Worm (Caenorhabditis elegans) whole organism, L3 larva: ENCODE data around the gene srd-65.
A peak's percentile ranks its signal among the peaks of the same experiment; 100 is the strongest.

ENCODE experiments used
- R02D3.7 ChIP-seq: fragments of 150-350 bp; optimal IDR thresholded peaks from 2 replicates; lab custom pipeline; 2014; ENCODE audit warnings: missing biosample characterization, missing genetic modification characterization
- ZK546.5 ChIP-seq: sonication (generic microtip); optimal IDR thresholded peaks from 2 replicates; lab custom pipeline; 2017; ENCODE audit warnings: missing biosample characterization, missing genetic modification characterization
- ceh-16 ChIP-seq: sonication (generic microtip); optimal IDR thresholded peaks from 2 replicates; lab custom pipeline; 2017; ENCODE audit warnings: missing biosample characterization, missing genetic modification characterization
- ceh-28 ChIP-seq: fragments of 150-350 bp; optimal IDR thresholded peaks from 2 replicates; lab custom pipeline; 2014; ENCODE audit warnings: missing biosample characterization, missing genetic modification reagents, missing genetic modification characterization
- ceh-9 ChIP-seq: sonication (generic microtip); optimal IDR thresholded peaks from 2 replicates; lab custom pipeline; 2018; ENCODE audit warnings: missing biosample characterization, missing genetic modification characterization
- egl-27 ChIP-seq: sonication (generic microtip); optimal IDR thresholded peaks from 4 replicates; lab custom pipeline; 2017; ENCODE audit warnings: missing biosample characterization, missing genetic modification reagents, missing genetic modification characterization
- egl-5 ChIP-seq: fragments of 150-350 bp; optimal IDR thresholded peaks from 2 replicates; lab custom pipeline; 2017; ENCODE audit warnings: missing biosample characterization, missing genetic modification reagents, missing genetic modification characterization, inconsistent platforms
- elt-2 ChIP-seq: sonication (generic microtip); optimal IDR thresholded peaks from 2 replicates; lab custom pipeline; 2016; ENCODE audit warnings: missing genetic modification reagents, mild to moderate bottlenecking, missing genetic modification characterization, missing compliant biosample characterization
- elt-3 ChIP-seq, 3 experiments: fragments of 150-350 bp in 1 of 3; sonication (generic microtip) in 2 of 3; optimal IDR thresholded peaks; 2 replicates in 2 of 3; 4 replicates in 1 of 3; lab custom pipeline; 2014 to 2017; ENCODE audit warnings: missing biosample characterization in 3 of 3, missing genetic modification characterization in 3 of 3
- eor-1 ChIP-seq, 2 experiments: fragments of 150-350 bp; optimal IDR thresholded peaks; 2 replicates each; lab custom pipeline; 2014 to 2018; ENCODE audit warnings: missing biosample characterization in 2 of 2, missing genetic modification characterization in 2 of 2
- fkh-10 ChIP-seq: sonication (generic microtip); optimal IDR thresholded peaks from 2 replicates; lab custom pipeline; 2017; ENCODE audit warnings: missing biosample characterization, missing genetic modification reagents, missing genetic modification characterization
- fkh-2 ChIP-seq: fragments of 150-350 bp; optimal IDR thresholded peaks from 2 replicates; lab custom pipeline; 2014; ENCODE audit warnings: missing biosample characterization, missing genetic modification reagents, missing genetic modification characterization
- fos-1 ChIP-seq: fragments of 150-350 bp; optimal IDR thresholded peaks from 2 replicates; lab custom pipeline; 2014; ENCODE audit warnings: missing biosample characterization, missing genetic modification characterization
- hmg-11 ChIP-seq: sonication (generic microtip); optimal IDR thresholded peaks from 2 replicates; lab custom pipeline; 2016; ENCODE audit warnings: missing genetic modification characterization, missing compliant biosample characterization
- jun-1 ChIP-seq: fragments of 150-350 bp; optimal IDR thresholded peaks from 2 replicates; lab custom pipeline; 2014; ENCODE audit warnings: missing biosample characterization, missing genetic modification reagents, missing genetic modification characterization
- lin-15B ChIP-seq: fragments of 150-350 bp; optimal IDR thresholded peaks from 2 replicates; lab custom pipeline; 2014; ENCODE audit warnings: missing biosample characterization, missing genetic modification characterization
- lin-39 ChIP-seq: fragments of 150-350 bp; optimal IDR thresholded peaks from 2 replicates; lab custom pipeline; 2018; ENCODE audit warnings: missing biosample characterization, missing genetic modification reagents, missing genetic modification characterization
- lsy-12 ChIP-seq: sonication (generic microtip); optimal IDR thresholded peaks from 2 replicates; lab custom pipeline; 2016; ENCODE audit warnings: mild to moderate bottlenecking, missing genetic modification characterization, missing compliant biosample characterization
- mdl-1 ChIP-seq: fragments of 150-350 bp; optimal IDR thresholded peaks from 2 replicates; lab custom pipeline; 2014; ENCODE audit warnings: missing biosample characterization, missing genetic modification characterization
- mml-1 ChIP-seq: fragments of 150-350 bp; sonication (generic microtip); optimal IDR thresholded peaks from 3 replicates; lab custom pipeline; 2014; ENCODE audit warnings: missing biosample characterization, missing genetic modification characterization
- nfya-1 ChIP-seq: sonication (generic microtip); optimal IDR thresholded peaks from 2 replicates; lab custom pipeline; 2017; ENCODE audit warnings: missing genetic modification characterization, mild to moderate bottlenecking, missing compliant biosample characterization, antibody characterized with exemption, moderate library complexity; ENCODE audit not compliant: insufficient read depth
- nhr-23 ChIP-seq: fragments of 150-350 bp; optimal IDR thresholded peaks from 2 replicates; lab custom pipeline; 2014; ENCODE audit warnings: missing biosample characterization, missing genetic modification reagents, missing genetic modification characterization
- nhr-25 ChIP-seq: sonication (generic microtip); optimal IDR thresholded peaks from 2 replicates; lab custom pipeline; 2017; ENCODE audit warnings: missing biosample characterization, missing genetic modification characterization
- nhr-28 ChIP-seq: fragments of 150-350 bp; optimal IDR thresholded peaks from 2 replicates; lab custom pipeline; 2014; ENCODE audit warnings: missing biosample characterization, missing genetic modification characterization
- nhr-76 ChIP-seq: fragments of 150-350 bp; sonication (generic microtip); optimal IDR thresholded peaks from 5 replicates; lab custom pipeline; 2014; ENCODE audit warnings: missing biosample characterization, missing genetic modification characterization
- pha-4 ChIP-seq: fragments of 150-350 bp; optimal IDR thresholded peaks from 2 replicates; lab custom pipeline; 2014; ENCODE audit warnings: missing biosample characterization, missing genetic modification reagents, missing genetic modification characterization
- pqm-1 ChIP-seq: fragments of 150-350 bp; optimal IDR thresholded peaks from 2 replicates; lab custom pipeline; 2017; ENCODE audit warnings: missing biosample characterization, missing genetic modification characterization, inconsistent platforms
- skn-1 ChIP-seq: fragments of 150-350 bp; optimal IDR thresholded peaks from 2 replicates; lab custom pipeline; 2014; ENCODE audit warnings: missing biosample characterization, missing genetic modification characterization
- snpc-4 ChIP-seq: fragments of 150-350 bp; optimal IDR thresholded peaks from 2 replicates; lab custom pipeline; 2014; ENCODE audit warnings: missing biosample characterization, missing genetic modification characterization
- unc-62 ChIP-seq: fragments of 150-350 bp; sonication (generic microtip); optimal IDR thresholded peaks from 4 replicates; lab custom pipeline; 2014; ENCODE audit warnings: missing biosample characterization, missing genetic modification reagents, missing genetic modification characterization
- ztf-4 ChIP-seq: fragments of 150-350 bp; optimal IDR thresholded peaks from 2 replicates; lab custom pipeline; 2014; ENCODE audit warnings: missing biosample characterization, missing genetic modification characterization

The srd-65 gene

DNA sequence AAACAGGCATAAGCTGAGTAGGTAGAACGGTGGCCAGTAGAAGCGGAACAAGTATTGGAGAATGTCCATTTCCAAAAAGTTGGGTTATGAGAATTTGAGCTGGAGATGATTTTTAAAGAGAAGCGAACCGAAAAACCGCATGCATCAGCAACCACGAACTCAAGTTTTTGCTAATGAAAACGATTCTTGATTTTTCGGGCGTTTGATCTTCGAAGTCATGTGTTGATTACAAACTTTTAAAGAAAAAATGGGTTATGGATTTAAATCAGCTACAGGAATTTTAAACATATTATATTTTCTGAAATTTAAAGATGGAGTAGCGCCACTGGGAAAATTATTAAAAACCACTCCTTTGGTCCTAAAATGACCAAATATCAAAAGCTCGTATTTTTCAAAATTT lies at the start of gene srd-65:
Gene srd-65 (minus strand): TSS at position 101 of the 400 bp plus-strand sequence.
- TF ChIP-seq nhr-76 (tag; lab: Kevin White, UChicago) = no peak
- no peak for TF ChIP-seq lsy-12 (tag; lab: Kevin White, UChicago)
- TF ChIP-seq ceh-28 (tag; lab: Kevin White, UChicago) = no peak
- no peak for TF ChIP-seq nhr-23
- no peak for TF ChIP-seq jun-1
- no peak for TF ChIP-seq nfya-1 (tag; lab: Kevin White, UChicago)

DNA sequence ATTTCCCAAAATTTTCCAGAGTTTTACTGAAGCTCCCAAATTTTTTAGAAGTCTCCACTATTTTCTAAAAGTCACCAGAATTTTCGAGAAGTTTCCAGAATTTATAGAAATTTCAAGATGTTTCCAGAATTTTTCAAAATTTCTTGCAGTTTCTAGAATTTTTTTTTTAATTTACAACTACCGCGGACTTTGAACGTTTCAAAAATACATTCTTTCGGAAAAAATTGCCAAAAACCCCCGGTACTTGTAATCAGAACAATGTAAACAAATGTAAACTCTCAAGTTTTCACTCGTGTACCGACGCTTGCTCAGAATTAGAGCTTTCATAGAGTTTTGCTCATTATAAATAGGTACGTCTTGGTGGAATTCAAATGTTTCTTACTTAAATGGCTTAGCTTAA lies 48.9 kb upstream of the srd-65 start, which contains the start of gene fbxa-39:
Gene fbxa-39 (plus strand): TSS at position 301 of the 400 bp plus-strand sequence.
- TF ChIP-seq R02D3.7 (tag; lab: Kevin White, UChicago) (no peak), lin-15B (tag; lab: Kevin White, UChicago) (no peak), unc-62 (GFP tag; lab: Kevin White, UChicago) (no peak), nhr-28 (tag; lab: Kevin White, UChicago) (no peak), fkh-10 (GFP tag; lab: Kevin White, UChicago) (no peak), lin-39 (no peak)

DNA sequence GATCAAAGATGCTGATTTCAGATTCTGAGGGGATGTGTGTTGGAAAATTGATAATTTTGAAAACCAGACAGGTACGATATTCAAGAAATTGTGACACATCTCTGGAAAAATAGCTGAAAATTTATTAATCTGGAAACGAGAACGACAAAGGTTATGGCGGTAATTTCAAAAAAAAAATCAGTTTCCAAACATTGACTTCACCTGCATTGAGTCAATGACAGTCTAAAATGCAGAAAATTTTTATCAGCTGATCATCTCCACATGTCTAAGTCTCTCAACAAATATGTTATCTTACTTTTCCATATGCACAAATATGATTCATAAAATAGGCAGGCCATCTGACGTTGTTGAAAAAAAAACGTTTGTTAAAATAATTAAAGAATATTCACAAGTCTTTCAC lies 48.2 kb upstream of the srd-65 start, which contains the start of gene fbxa-48:
Gene fbxa-48 (minus strand): TSS at position 101 of the 400 bp plus-strand sequence.
- TF ChIP-seq fkh-10 (GFP tag; lab: Kevin White, UChicago) = no peak
- peak; percentile 2 for TF ChIP-seq pqm-1 (tag; lab: Kevin White, UChicago)
- TF ChIP-seq lin-39 = no peak
- no peak for TF ChIP-seq egl-27 (tag; lab: Kevin White, UChicago)
- no peak for TF ChIP-seq nhr-25
- no peak for TF ChIP-seq ztf-4 (tag; lab: Kevin White, UChicago)
- TF ChIP-seq mdl-1 (tag; lab: Kevin White, UChicago) = no peak
- no peak for TF ChIP-seq elt-3 (tag; optimal IDR thresholded peaks at IDR 0.05; lab: Kevin White, UChicago)
- TF ChIP-seq elt-2 (tag; lab: Kevin White, UChicago) = peak; percentile 38
- no peak for TF ChIP-seq snpc-4 (tag; lab: Kevin White, UChicago)
- TF ChIP-seq fkh-2 (tag; lab: Kevin White, UChicago) = no peak
- no peak for TF ChIP-seq ceh-28 (tag; lab: Kevin White, UChicago)
- TF ChIP-seq ceh-9 (tag; lab: Kevin White, UChicago) = no peak
- TF ChIP-seq nhr-76 (tag; lab: Kevin White, UChicago) = no peak
- no peak for TF ChIP-seq R02D3.7 (tag; lab: Kevin White, UChicago)

DNA sequence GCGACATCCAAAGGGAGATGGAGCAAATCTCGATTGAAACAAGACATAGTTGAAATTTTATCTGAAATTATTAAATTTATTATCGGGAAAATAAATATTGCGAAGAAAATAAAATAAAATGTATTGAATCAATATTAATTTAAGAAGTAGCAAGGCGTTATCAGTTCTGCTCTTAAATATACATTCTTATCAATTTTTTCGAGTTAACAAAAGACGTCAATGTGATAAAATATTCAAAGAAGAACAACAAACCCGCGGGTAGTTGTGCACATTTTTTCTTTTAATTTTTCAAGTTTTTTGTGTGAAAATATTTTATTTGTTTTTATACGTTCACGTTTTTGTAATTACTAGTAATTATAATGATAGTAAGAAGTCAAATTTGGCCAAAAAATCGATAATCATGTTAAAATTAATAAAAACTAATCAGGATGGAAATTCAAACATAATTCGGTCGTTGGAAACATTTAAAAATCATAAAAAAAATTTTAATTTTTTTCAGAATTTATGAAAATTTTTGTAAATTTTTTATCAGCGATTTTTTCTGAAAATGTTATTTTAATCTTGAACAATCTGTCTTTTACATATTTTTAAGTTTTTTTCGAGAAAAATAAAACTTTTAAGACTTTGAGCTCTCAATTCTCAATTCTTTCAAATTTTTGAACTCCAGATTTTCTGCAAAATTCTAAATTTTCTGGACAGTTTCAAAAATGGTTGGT lies 42.3 kb upstream of the srd-65 start, which contains the start of gene fbxa-9:
Gene fbxa-9 (plus strand): TSS at position 666 of the 716 bp plus-strand sequence.
- no peak for TF ChIP-seq elt-3 (tag; optimal IDR thresholded peaks at IDR 0.05; lab: Kevin White, UChicago)
- peak; percentile 74 for TF ChIP-seq pqm-1 (tag; lab: Kevin White, UChicago)
- no peak for TF ChIP-seq skn-1 (tag; lab: Kevin White, UChicago)
- no peak for TF ChIP-seq ceh-9 (tag; lab: Kevin White, UChicago)
- TF ChIP-seq elt-2 (tag; lab: Kevin White, UChicago) = peak; percentile 81
- no peak for TF ChIP-seq snpc-4 (tag; lab: Kevin White, UChicago)
- TF ChIP-seq, all 47 proteins: peak for 2

DNA sequence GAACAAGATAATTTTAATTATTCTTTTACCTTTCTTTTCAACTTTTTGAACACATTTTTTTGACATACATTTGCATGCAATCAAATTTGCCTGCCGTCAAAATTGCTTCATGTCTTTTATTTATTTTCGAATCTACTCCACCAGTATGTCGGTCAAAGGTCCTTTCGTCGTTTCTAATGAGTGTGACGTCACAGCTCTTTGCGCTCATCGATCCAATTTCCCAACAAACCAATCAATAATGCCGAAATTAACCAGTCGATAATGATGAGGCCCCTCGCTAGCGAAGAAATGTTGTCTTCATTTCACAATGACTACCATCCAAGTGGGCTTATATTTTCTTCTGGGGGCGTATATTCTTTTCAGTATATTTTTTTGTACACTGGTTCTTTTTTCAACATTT lies 39.1 kb upstream of the srd-65 start, which contains the start of gene Y54F10BM.6:
Gene Y54F10BM.6 (plus strand): TSS at position 301 of the 400 bp plus-strand sequence.
- TF ChIP-seq egl-5 (tag; lab: Kevin White, UChicago) (no peak), eor-1 (tag; optimal IDR thresholded peaks at IDR 0.05; lab: Kevin White, UChicago) (no peak), nhr-23 (no peak), ZK546.5 (tag; lab: Kevin White, UChicago) (no peak), jun-1 (no peak), mml-1 (tag; lab: Kevin White, UChicago) (no peak), R02D3.7 (tag; lab: Kevin White, UChicago) (no peak), fos-1 (tag; lab: Kevin White, UChicago) (no peak), unc-62 (GFP tag; lab: Kevin White, UChicago) (no peak), pha-4 (tag; lab: Kevin White, UChicago) (no peak), ceh-16 (tag; lab: Kevin White, UChicago) (no peak), hmg-11 (tag; lab: Kevin White, UChicago) (no peak)
- TF ChIP-seq, all 47 proteins: peak for 0
